Worm (Caenorhabditis elegans) whole organism, early embryonic: ENCODE measurements around the gene col-176.

Experiments
- F13C5.2 ChIP-seq: sonication (generic microtip); optimal IDR thresholded peaks from 2 replicates; lab custom pipeline; 2017; ENCODE audit warnings: mild to moderate bottlenecking, missing genetic modification characterization, inconsistent platforms, missing compliant biosample characterization
- aly-1 ChIP-seq: sonication (generic microtip); optimal IDR thresholded peaks from 2 replicates; lab custom pipeline; 2016; ENCODE audit warnings: missing genetic modification characterization, missing compliant biosample characterization
- ama-1 ChIP-seq: fragments of 150-350 bp; optimal IDR thresholded peaks from 2 replicates; lab custom pipeline; 2014
- ceh-13 ChIP-seq: fragments of 200-800 bp; sonication (Bioruptor generic); optimal IDR thresholded peaks from 2 replicates; lab custom pipeline; 2018; ENCODE audit warnings: mild to moderate bottlenecking, missing genetic modification characterization, missing compliant biosample characterization
- ceh-36 ChIP-seq: sonication (generic microtip); optimal IDR thresholded peaks from 2 replicates; lab custom pipeline; 2016; ENCODE audit warnings: missing genetic modification characterization, inconsistent platforms, missing compliant biosample characterization
- flt-1 ChIP-seq: fragments of 200-800 bp; sonication (Bioruptor generic); IDR thresholded peaks from 2 replicates; pipeline ENCODE4 v1.3.6; 2022; ENCODE audit warnings: missing genetic modification characterization, missing compliant biosample characterization
- hmbx-1 ChIP-seq: sonication (generic microtip); optimal IDR thresholded peaks from 2 replicates; lab custom pipeline; 2016; ENCODE audit warnings: mild to moderate bottlenecking, missing genetic modification characterization, missing compliant biosample characterization
- hmg-4 ChIP-seq: fragments of 200-800 bp; sonication (Bioruptor generic); optimal IDR thresholded peaks from 2 replicates; lab custom pipeline; 2018; ENCODE audit warnings: mild to moderate bottlenecking, missing genetic modification characterization, missing compliant biosample characterization
- hnd-1 ChIP-seq: sonication (generic microtip); optimal IDR thresholded peaks from 2 replicates; lab custom pipeline; 2016; ENCODE audit warnings: missing genetic modification characterization, missing compliant biosample characterization
- tbx-37 ChIP-seq: fragments of 200-800 bp; sonication (Bioruptor generic); conservative IDR thresholded peaks from 2 replicates; pipeline ENCODE4 v1.3.6; 2022; ENCODE audit warnings: missing genetic modification reagents, missing genetic modification characterization, missing compliant biosample characterization
- tra-4 ChIP-seq: sonication (generic microtip); optimal IDR thresholded peaks from 2 replicates; lab custom pipeline; 2017; ENCODE audit warnings: missing genetic modification characterization, missing compliant biosample characterization

- TF ChIP-seq ceh-36 (tag; lab: Kevin White, UChicago) (no peak), hnd-1 (tag; lab: Kevin White, UChicago) (no peak), F13C5.2 (tag; lab: Kevin White, UChicago) (no peak), ama-1 (no peak), hmg-4 (GFP tag; lab: Kevin White, UChicago) (no peak), tbx-37 (GFP tag; lab: Robert Waterston, UW) (no peak), hmbx-1 (no peak), flt-1 (no peak), aly-1 (tag; lab: Kevin White, UChicago) (no peak), tra-4 (tag; lab: Kevin White, UChicago) (no peak), ceh-13 (GFP tag; lab: Kevin White, UChicago) (no peak)
Observed at ce11 chrX:10078637-10079036, 1.2 kb downstream of the col-176 start.
